Worm (Caenorhabditis elegans) whole organism, late embryonic: ENCODE data around the gene Y11D7A.19.
A peak's percentile ranks its signal among the peaks of the same experiment; 100 is the strongest.

Source experiments
- C08G9.2 ChIP-seq: sonication (generic microtip); optimal IDR thresholded peaks from 2 replicates; lab custom pipeline; 2016; ENCODE audit warnings: mild to moderate bottlenecking, missing genetic modification characterization, moderate library complexity, missing compliant biosample characterization
- K02D7.2 ChIP-seq: sonication (generic microtip); optimal IDR thresholded peaks from 2 replicates; lab custom pipeline; 2017; ENCODE audit warnings: mild to moderate bottlenecking, missing genetic modification characterization, missing compliant biosample characterization
- Y22D7AL.16 ChIP-seq: sonication (generic microtip); optimal IDR thresholded peaks from 2 replicates; lab custom pipeline; 2016; ENCODE audit warnings: missing genetic modification characterization, missing compliant biosample characterization
- ahr-1 ChIP-seq: sonication (generic microtip); optimal IDR thresholded peaks from 2 replicates; lab custom pipeline; 2016; ENCODE audit warnings: missing genetic modification characterization, missing compliant biosample characterization
- ceh-18 ChIP-seq: sonication (generic microtip); optimal IDR thresholded peaks from 2 replicates; lab custom pipeline; 2016; ENCODE audit warnings: missing genetic modification characterization, missing compliant biosample characterization
- ceh-19 ChIP-seq: fragments of 200-800 bp; sonication (Bioruptor generic); optimal IDR thresholded peaks from 2 replicates; lab custom pipeline; 2018; ENCODE audit warnings: mild to moderate bottlenecking, missing genetic modification characterization, missing compliant biosample characterization
- ceh-22 ChIP-seq: sonication (generic microtip); optimal IDR thresholded peaks from 2 replicates; lab custom pipeline; 2017; ENCODE audit warnings: missing biosample characterization, missing genetic modification characterization
- ceh-30 ChIP-seq: fragments of 150-350 bp; optimal IDR thresholded peaks from 2 replicates; lab custom pipeline; 2014; ENCODE audit warnings: missing biosample characterization, missing genetic modification characterization
- ceh-31 ChIP-seq: sonication (generic microtip); optimal IDR thresholded peaks from 2 replicates; lab custom pipeline; 2016; ENCODE audit warnings: missing genetic modification characterization, missing compliant biosample characterization
- ceh-34 ChIP-seq: sonication (generic microtip); optimal IDR thresholded peaks from 2 replicates; lab custom pipeline; 2016; ENCODE audit warnings: mild to moderate bottlenecking, missing genetic modification characterization, missing compliant biosample characterization
- ceh-45 ChIP-seq: fragments of 200-800 bp; sonication (Bioruptor generic); IDR thresholded peaks from 2 replicates; pipeline ENCODE4 v1.3.6; 2022; ENCODE audit warnings: missing genetic modification reagents, missing genetic modification characterization, missing compliant biosample characterization
- ceh-48 ChIP-seq: sonication (generic microtip); optimal IDR thresholded peaks from 2 replicates; lab custom pipeline; 2016; ENCODE audit warnings: missing genetic modification characterization, inconsistent platforms, missing compliant biosample characterization
- ceh-6 ChIP-seq: fragments of 200-800 bp; sonication (Bioruptor generic); optimal IDR thresholded peaks from 2 replicates; lab custom pipeline; 2018; ENCODE audit warnings: mild to moderate bottlenecking, missing genetic modification characterization, missing compliant biosample characterization
- che-1 ChIP-seq: sonication (generic microtip); optimal IDR thresholded peaks from 2 replicates; lab custom pipeline; 2016; ENCODE audit warnings: mild to moderate bottlenecking, missing genetic modification characterization, missing compliant biosample characterization
- dmd-4 ChIP-seq: sonication (generic microtip); optimal IDR thresholded peaks from 2 replicates; lab custom pipeline; 2016; ENCODE audit warnings: borderline replicate concordance, missing genetic modification characterization, missing compliant biosample characterization
- elt-2 ChIP-seq: sonication (generic microtip); optimal IDR thresholded peaks from 2 replicates; lab custom pipeline; 2016; ENCODE audit warnings: missing genetic modification reagents, missing genetic modification characterization, missing compliant biosample characterization
- ets-4 ChIP-seq: sonication (generic microtip); optimal IDR thresholded peaks from 2 replicates; lab custom pipeline; 2016; ENCODE audit warnings: missing genetic modification characterization, missing compliant biosample characterization
- hlh-13 ChIP-seq: fragments of 200-800 bp; sonication (Bioruptor generic); optimal IDR thresholded peaks from 2 replicates; lab custom pipeline; 2018; ENCODE audit warnings: mild to moderate bottlenecking, missing genetic modification characterization, missing compliant biosample characterization
- hlh-15 ChIP-seq: sonication (generic microtip); optimal IDR thresholded peaks from 2 replicates; lab custom pipeline; 2016; ENCODE audit warnings: missing genetic modification characterization, missing compliant biosample characterization
- hlh-30 ChIP-seq: sonication (generic microtip); optimal IDR thresholded peaks from 2 replicates; lab custom pipeline; 2017; ENCODE audit warnings: antibody characterized with exemption, missing genetic modification characterization, missing compliant biosample characterization; ENCODE audit not compliant: insufficient read depth
- hlh-8 ChIP-seq: sonication (generic microtip); optimal IDR thresholded peaks from 2 replicates; lab custom pipeline; 2016; ENCODE audit warnings: missing genotype, missing genetic modification characterization, missing compliant biosample characterization
- lin-11 ChIP-seq: fragments of 200-800 bp; sonication (Bioruptor generic); optimal IDR thresholded peaks from 2 replicates; lab custom pipeline; 2018; ENCODE audit warnings: mild to moderate bottlenecking, missing genetic modification characterization, missing compliant biosample characterization
- madf-2 ChIP-seq: sonication (generic microtip); optimal IDR thresholded peaks from 2 replicates; lab custom pipeline; 2017; ENCODE audit warnings: missing genetic modification characterization, missing compliant biosample characterization
- mec-3 ChIP-seq: sonication (generic microtip); optimal IDR thresholded peaks from 2 replicates; lab custom pipeline; 2016; ENCODE audit warnings: borderline replicate concordance, missing genetic modification characterization, missing compliant biosample characterization
- nhr-232 ChIP-seq: sonication (generic microtip); optimal IDR thresholded peaks from 2 replicates; lab custom pipeline; 2016; ENCODE audit warnings: missing genetic modification characterization, missing compliant biosample characterization
- npax-4 ChIP-seq: sonication (generic microtip); optimal IDR thresholded peaks from 2 replicates; lab custom pipeline; 2016; ENCODE audit warnings: missing genetic modification characterization, missing compliant biosample characterization
- odd-2 ChIP-seq: sonication (generic microtip); optimal IDR thresholded peaks from 2 replicates; lab custom pipeline; 2017; ENCODE audit warnings: antibody characterized with exemption, mild to moderate bottlenecking, missing genetic modification characterization, missing compliant biosample characterization
- pha-2 ChIP-seq: sonication (generic microtip); optimal IDR thresholded peaks from 2 replicates; lab custom pipeline; 2017; ENCODE audit warnings: mild to moderate bottlenecking, missing genetic modification characterization, missing compliant biosample characterization
- pros-1 ChIP-seq: fragments of 150-350 bp; optimal IDR thresholded peaks from 2 replicates; lab custom pipeline; 2014; ENCODE audit warnings: missing biosample characterization, missing genetic modification reagents, missing genetic modification characterization
- rnt-1 ChIP-seq: sonication (generic microtip); optimal IDR thresholded peaks from 2 replicates; lab custom pipeline; 2016; ENCODE audit warnings: missing genetic modification characterization, missing compliant biosample characterization
- sox-2 ChIP-seq: fragments of 200-800 bp; sonication (Bioruptor generic); IDR thresholded peaks from 2 replicates; pipeline ENCODE4 v1.3.6; 2022; ENCODE audit warnings: missing genetic modification reagents, missing genetic modification characterization, missing compliant biosample characterization
- sox-4 ChIP-seq: sonication (generic microtip); optimal IDR thresholded peaks from 2 replicates; lab custom pipeline; 2017; ENCODE audit warnings: mild to moderate bottlenecking, missing genetic modification characterization, inconsistent platforms, missing compliant biosample characterization
- tbx-2 ChIP-seq: sonication (generic microtip); optimal IDR thresholded peaks from 2 replicates; lab custom pipeline; 2016; ENCODE audit warnings: missing genetic modification characterization, missing compliant biosample characterization
- ttx-3 ChIP-seq: sonication (generic microtip); optimal IDR thresholded peaks from 2 replicates; lab custom pipeline; 2016; ENCODE audit warnings: missing genetic modification reagents, missing genetic modification characterization, missing compliant biosample characterization
- unc-42 ChIP-seq: sonication (generic microtip); optimal IDR thresholded peaks from 2 replicates; lab custom pipeline; 2016; ENCODE audit warnings: missing genotype, missing genetic modification characterization, missing compliant biosample characterization
- unc-55 ChIP-seq: sonication (generic microtip); optimal IDR thresholded peaks from 2 replicates; lab custom pipeline; 2017; ENCODE audit warnings: missing biosample characterization, missing genetic modification reagents, missing genetic modification characterization
- unc-86 ChIP-seq: sonication (generic microtip); optimal IDR thresholded peaks from 2 replicates; lab custom pipeline; 2016; ENCODE audit warnings: missing genetic modification characterization, missing compliant biosample characterization
- ztf-16 ChIP-seq: sonication (generic microtip); optimal IDR thresholded peaks from 2 replicates; lab custom pipeline; 2017; ENCODE audit warnings: missing genetic modification characterization, missing compliant biosample characterization

The Y11D7A.19 gene

ce11 chrIV:9245423-9245822 is 20.9 kb downstream of the Y11D7A.19 start, which contains the start of gene Y11D7A.5:
Gene Y11D7A.5, minus strand, starts transcription at chrIV:9245523.
- no peak for TF ChIP-seq ceh-22 (tag; lab: Kevin White, UChicago)
- TF ChIP-seq ceh-45 = no peak
- TF ChIP-seq C08G9.2 (tag; lab: Kevin White, UChicago) = no peak

- TF ChIP-seq che-1 (tag; lab: Kevin White, UChicago) (no peak), hlh-8 (tag; lab: Kevin White, UChicago) (no peak), unc-55 (GFP tag; lab: Kevin White, UChicago) (no peak), ahr-1 (tag; lab: Kevin White, UChicago) (no peak), ceh-22 (tag; lab: Kevin White, UChicago) (no peak), ceh-18 (tag; lab: Kevin White, UChicago) (no peak), npax-4 (tag; lab: Kevin White, UChicago) (no peak), mec-3 (no peak), hlh-15 (tag; lab: Kevin White, UChicago) (no peak), ceh-30 (tag; lab: Kevin White, UChicago) (no peak)
Measured at ce11 chrIV:9243670-9244069, 22.7 kb downstream of the Y11D7A.19 start, which contains the start of gene rab-28. Gene rab-28, minus strand, starts transcription at chrIV:9244012.

- TF ChIP-seq elt-2 (tag; lab: Kevin White, UChicago) (peak; percentile 49), lin-11 (no peak), sox-2 (GFP tag; lab: Robert Waterston, UW) (no peak)
Measured at ce11 chrIV:9239151-9239550, 27.2 kb downstream of the Y11D7A.19 start.

ce11 chrIV:9232421-9233141 is 33.8 kb downstream of the Y11D7A.19 start, which contains the start of gene Y11D7A.3:
Gene Y11D7A.3, plus strand, starts transcription at chrIV:9233091.
- TF ChIP-seq sox-2 (GFP tag; lab: Robert Waterston, UW) = peak; percentile 3; the same call in 1 of the 2 replicates
- no peak for TF ChIP-seq hlh-13 (GFP tag; lab: Kevin White, UChicago)
- TF ChIP-seq Y22D7AL.16 = no peak
- no peak for TF ChIP-seq ceh-19 (GFP tag; lab: Kevin White, UChicago)
- no peak for TF ChIP-seq madf-2
- TF ChIP-seq, all 69 proteins: peak for 1

ce11 chrIV:9227650-9228049 is 38.7 kb downstream of the Y11D7A.19 start:
- TF ChIP-seq hlh-8 (tag; lab: Kevin White, UChicago) = no peak
- TF ChIP-seq hlh-30 = no peak
- TF ChIP-seq ahr-1 (tag; lab: Kevin White, UChicago) = no peak
- TF ChIP-seq tbx-2 = no peak
- TF ChIP-seq ceh-45 = no peak
- no peak for TF ChIP-seq ttx-3 (tag; lab: Kevin White, UChicago)
- TF ChIP-seq ceh-6 (GFP tag; lab: Kevin White, UChicago) = no peak
- no peak for TF ChIP-seq mec-3
- TF ChIP-seq rnt-1 (tag; lab: Kevin White, UChicago) = no peak
- TF ChIP-seq C08G9.2 (tag; lab: Kevin White, UChicago) = no peak
- TF ChIP-seq unc-42 (tag; lab: Kevin White, UChicago) = no peak

- no peak for TF ChIP-seq rnt-1 (tag; lab: Kevin White, UChicago)
- no peak for TF ChIP-seq madf-2
- TF ChIP-seq lin-11 = no peak
- no peak for TF ChIP-seq npax-4 (tag; lab: Kevin White, UChicago)
- no peak for TF ChIP-seq ceh-48 (tag; lab: Kevin White, UChicago)
Measured at ce11 chrIV:9224825-9225224, 41.5 kb downstream of the Y11D7A.19 start, which contains the start of gene C46C2.3. Gene C46C2.3, plus strand, starts transcription at chrIV:9225125.

ce11 chrIV:9218415-9218814 is 47.9 kb downstream of the Y11D7A.19 start:
- TF ChIP-seq ceh-18 (tag; lab: Kevin White, UChicago) (no peak), pros-1 (tag; lab: Kevin White, UChicago) (no peak), ttx-3 (tag; lab: Kevin White, UChicago) (no peak), pha-2 (tag; lab: Kevin White, UChicago) (no peak), nhr-232 (tag; lab: Kevin White, UChicago) (no peak), C08G9.2 (tag; lab: Kevin White, UChicago) (no peak), unc-42 (tag; lab: Kevin White, UChicago) (no peak), sox-4 (tag; lab: Kevin White, UChicago) (no peak), ceh-31 (tag; lab: Kevin White, UChicago) (no peak), odd-2 (tag; lab: Kevin White, UChicago) (no peak), ceh-34 (no peak), ets-4 (tag; lab: Kevin White, UChicago) (no peak), ceh-48 (tag; lab: Kevin White, UChicago) (no peak), dmd-4 (tag; lab: Kevin White, UChicago) (no peak), ztf-16 (tag; lab: Kevin White, UChicago) (no peak), unc-86 (tag; lab: Kevin White, UChicago) (no peak), K02D7.2 (tag; lab: Kevin White, UChicago) (no peak)
